Worm (Caenorhabditis elegans) whole organism, L1 larva: ENCODE data around the gene btb-20.

Experiments
- C04F5.9 ChIP-seq: sonication (generic microtip); optimal IDR thresholded peaks from 2 replicates; lab custom pipeline; 2016; ENCODE audit warnings: missing genetic modification characterization, missing compliant biosample characterization
- C16A3.4 ChIP-seq: fragments of 150-350 bp; optimal IDR thresholded peaks from 2 replicates; lab custom pipeline; 2014; ENCODE audit warnings: missing biosample characterization, missing genetic modification characterization
- C34B4.2 ChIP-seq: sonication (generic microtip); optimal IDR thresholded peaks from 2 replicates; lab custom pipeline; 2017; ENCODE audit warnings: mild to moderate bottlenecking, missing genetic modification characterization, missing compliant biosample characterization
- F16B12.6 ChIP-seq: fragments of 150-350 bp; optimal IDR thresholded peaks from 2 replicates; lab custom pipeline; 2014; ENCODE audit warnings: missing biosample characterization, missing genetic modification characterization
- Y116A8C.19 ChIP-seq: sonication (generic microtip); optimal IDR thresholded peaks from 2 replicates; lab custom pipeline; 2016; ENCODE audit warnings: missing compliant biosample characterization, missing genetic modification characterization, borderline replicate concordance
- aly-2 ChIP-seq: fragments of 150-350 bp; optimal IDR thresholded peaks from 2 replicates; lab custom pipeline; 2014; ENCODE audit warnings: missing biosample characterization, missing genetic modification characterization
- ama-1 ChIP-seq: fragments of 150-350 bp; optimal IDR thresholded peaks from 2 replicates; lab custom pipeline; 2014
- blmp-1 ChIP-seq: fragments of 150-350 bp; optimal IDR thresholded peaks from 2 replicates; lab custom pipeline; 2014; ENCODE audit warnings: missing biosample characterization, missing genetic modification characterization
- ceh-63 ChIP-seq: fragments of 200-800 bp; sonication (Bioruptor generic); optimal IDR thresholded peaks from 2 replicates; lab custom pipeline; 2018; ENCODE audit warnings: mild to moderate bottlenecking, missing genetic modification characterization, missing compliant biosample characterization
- ceh-8 ChIP-seq: fragments of 200-800 bp; sonication (Bioruptor generic); optimal IDR thresholded peaks from 2 replicates; lab custom pipeline; 2018; ENCODE audit warnings: mild to moderate bottlenecking, missing genetic modification characterization, moderate library complexity, missing compliant biosample characterization
- ceh-82 ChIP-seq, 3 experiments: fragments of 150-350 bp in 1 of 3; sonication (generic microtip) in 2 of 3; optimal IDR thresholded peaks; 2 replicates each; lab custom pipeline; 2014 to 2017; ENCODE audit warnings: missing biosample characterization in 3 of 3, missing genetic modification characterization in 3 of 3
- ceh-88 ChIP-seq: fragments of 200-800 bp; sonication (Bioruptor generic); IDR thresholded peaks from 2 replicates; pipeline ENCODE4 v1.3.6; 2022; ENCODE audit warnings: missing genetic modification characterization, missing compliant biosample characterization
- ceh-90 ChIP-seq: sonication (generic microtip); optimal IDR thresholded peaks from 2 replicates; lab custom pipeline; 2016; ENCODE audit warnings: missing genetic modification characterization, missing compliant biosample characterization
- ces-1 ChIP-seq: fragments of 150-350 bp; optimal IDR thresholded peaks from 2 replicates; lab custom pipeline; 2014; ENCODE audit warnings: missing biosample characterization, missing genetic modification reagents, missing genetic modification characterization
- dpl-1 ChIP-seq, 3 experiments: fragments of 150-350 bp in 2 of 3; sonication (generic microtip) in 1 of 3; optimal IDR thresholded peaks; 2 replicates each; lab custom pipeline; 2014 to 2017; ENCODE audit warnings: missing biosample characterization in 3 of 3, missing genetic modification characterization in 3 of 3, missing genetic modification reagents in 3 of 3
- efl-1 ChIP-seq, 4 experiments: fragments of 150-350 bp; optimal IDR thresholded peaks in 3 of 4; peaks in 1 of 4; 1 replicate in 1 of 4; 2 replicates in 3 of 4; lab custom pipeline; 2014; ENCODE audit warnings: missing biosample characterization in 2 of 4, missing genetic modification characterization in 2 of 4, missing genetic modification reagents in 2 of 4
- egl-13 ChIP-seq: sonication (generic microtip); optimal IDR thresholded peaks from 2 replicates; lab custom pipeline; 2016; ENCODE audit warnings: missing genotype, missing genetic modification reagents, missing genetic modification characterization, missing compliant biosample characterization
- elt-3 ChIP-seq, 6 experiments: fragments of 150-350 bp in 1 of 6; sonication (generic microtip); optimal IDR thresholded peaks; 2 replicates each; lab custom pipeline; 2017 to 2018; ENCODE audit warnings: missing biosample characterization in 6 of 6, missing genetic modification characterization in 6 of 6, inconsistent platforms in 1 of 6
- ets-5 ChIP-seq: fragments of 200-800 bp; sonication (Bioruptor generic); IDR thresholded peaks from 2 replicates; pipeline ENCODE4 v1.3.6; 2022; ENCODE audit warnings: missing genetic modification characterization, missing compliant biosample characterization
- fkh-10 ChIP-seq: sonication (generic microtip); optimal IDR thresholded peaks from 2 replicates; lab custom pipeline; 2017; ENCODE audit warnings: missing biosample characterization, missing genetic modification reagents, missing genetic modification characterization
- fkh-8 ChIP-seq: sonication (generic microtip); optimal IDR thresholded peaks from 2 replicates; lab custom pipeline; 2016; ENCODE audit warnings: mild to moderate bottlenecking, missing genetic modification characterization, missing compliant biosample characterization
- hlh-4 ChIP-seq: sonication (generic microtip); optimal IDR thresholded peaks from 2 replicates; lab custom pipeline; 2016; ENCODE audit warnings: mild to moderate bottlenecking, missing genetic modification characterization, missing compliant biosample characterization
- lin-13 ChIP-seq: fragments of 150-350 bp; optimal IDR thresholded peaks from 2 replicates; lab custom pipeline; 2014; ENCODE audit warnings: missing biosample characterization, missing genetic modification reagents, missing genetic modification characterization
- lin-14 ChIP-seq: fragments of 200-800 bp; sonication (Bioruptor generic); optimal IDR thresholded peaks from 2 replicates; lab custom pipeline; 2018; ENCODE audit warnings: mild to moderate bottlenecking, missing genetic modification characterization, moderate library complexity, missing compliant biosample characterization
- lin-35 ChIP-seq, 2 experiments: fragments of 150-350 bp; optimal IDR thresholded peaks; 2 replicates each; lab custom pipeline; 2014; ENCODE audit warnings: missing biosample characterization in 2 of 2, missing genetic modification characterization in 2 of 2, missing genetic modification reagents in 2 of 2
- lsy-2 ChIP-seq, 2 experiments: fragments of 150-350 bp; optimal IDR thresholded peaks; 2 replicates each; lab custom pipeline; 2014; ENCODE audit warnings: missing biosample characterization in 2 of 2, missing genetic modification characterization in 2 of 2
- mab-9 ChIP-seq: fragments of 200-800 bp; sonication (Bioruptor generic); IDR thresholded peaks from 2 replicates; pipeline ENCODE4 v1.3.6; 2022; ENCODE audit warnings: missing genetic modification reagents, missing genetic modification characterization, missing compliant biosample characterization
- mep-1 ChIP-seq: fragments of 150-350 bp; optimal IDR thresholded peaks from 2 replicates; lab custom pipeline; 2014; ENCODE audit warnings: missing biosample characterization, missing genetic modification characterization
- nhr-12 ChIP-seq: sonication (generic microtip); optimal IDR thresholded peaks from 2 replicates; lab custom pipeline; 2017; ENCODE audit warnings: missing biosample characterization, missing genetic modification characterization
- nhr-19 ChIP-seq: fragments of 200-800 bp; sonication (Bioruptor generic); conservative IDR thresholded peaks from 2 replicates; pipeline ENCODE4 v1.3.6; 2022; ENCODE audit warnings: missing genetic modification characterization, missing compliant biosample characterization
- nhr-20 ChIP-seq: sonication (generic microtip); optimal IDR thresholded peaks from 2 replicates; lab custom pipeline; 2016; ENCODE audit warnings: mild to moderate bottlenecking, missing genetic modification characterization, missing compliant biosample characterization
- nhr-237 ChIP-seq: fragments of 150-350 bp; optimal IDR thresholded peaks from 2 replicates; lab custom pipeline; 2014; ENCODE audit warnings: missing biosample characterization, missing genetic modification characterization
- nhr-85 ChIP-seq: sonication (generic microtip); peaks from one replicate; lab custom pipeline; 2016; ENCODE audit warnings: missing genetic modification characterization, inconsistent platforms, missing compliant biosample characterization
- nhr-90 ChIP-seq: sonication (generic microtip); optimal IDR thresholded peaks from 2 replicates; lab custom pipeline; 2016; ENCODE audit warnings: mild to moderate bottlenecking, missing genetic modification characterization, missing compliant biosample characterization; ENCODE audit not compliant: poor library complexity
- pag-3 ChIP-seq: sonication (generic microtip); optimal IDR thresholded peaks from 2 replicates; lab custom pipeline; 2017; ENCODE audit warnings: missing genetic modification characterization, mild to moderate bottlenecking, missing compliant biosample characterization, antibody characterized with exemption, borderline replicate concordance; ENCODE audit not compliant: insufficient read depth
- pax-3 ChIP-seq: fragments of 200-800 bp; sonication (Bioruptor generic); optimal IDR thresholded peaks from 2 replicates; lab custom pipeline; 2018; ENCODE audit warnings: mild to moderate bottlenecking, missing genetic modification characterization, moderate library complexity, missing compliant biosample characterization
- pqm-1 ChIP-seq: sonication (generic microtip); optimal IDR thresholded peaks from 3 replicates; lab custom pipeline; 2017; ENCODE audit warnings: missing biosample characterization, missing genetic modification characterization
- rnt-1 ChIP-seq: sonication (generic microtip); optimal IDR thresholded peaks from 2 replicates; lab custom pipeline; 2016; ENCODE audit warnings: mild to moderate bottlenecking, missing genetic modification characterization, moderate library complexity, missing compliant biosample characterization
- skn-1 ChIP-seq: fragments of 150-350 bp; optimal IDR thresholded peaks from 2 replicates; lab custom pipeline; 2014; ENCODE audit warnings: missing biosample characterization, missing genetic modification characterization
- snpc-4 ChIP-seq: fragments of 150-350 bp; optimal IDR thresholded peaks from 2 replicates; lab custom pipeline; 2014; ENCODE audit warnings: missing biosample characterization, missing genetic modification characterization
- snu-23 ChIP-seq: sonication (generic microtip); optimal IDR thresholded peaks from 2 replicates; lab custom pipeline; 2016; ENCODE audit warnings: missing genetic modification characterization, missing compliant biosample characterization
- sptf-1 ChIP-seq: fragments of 150-350 bp; optimal IDR thresholded peaks from 2 replicates; lab custom pipeline; 2014; ENCODE audit warnings: missing biosample characterization, missing genetic modification characterization
- sup-37 ChIP-seq: fragments of 200-800 bp; sonication (Bioruptor generic); optimal IDR thresholded peaks from 2 replicates; lab custom pipeline; 2018; ENCODE audit warnings: mild to moderate bottlenecking, missing genetic modification characterization, missing compliant biosample characterization
- swsn-7 ChIP-seq: sonication (generic microtip); optimal IDR thresholded peaks from 2 replicates; lab custom pipeline; 2016; ENCODE audit warnings: missing genetic modification characterization, missing compliant biosample characterization
- tlp-1 ChIP-seq: fragments of 150-350 bp; optimal IDR thresholded peaks from 2 replicates; lab custom pipeline; 2014; ENCODE audit warnings: missing biosample characterization, missing genetic modification characterization
- unc-30 ChIP-seq: sonication (generic microtip); optimal IDR thresholded peaks from 2 replicates; lab custom pipeline; 2017; ENCODE audit warnings: missing biosample characterization, missing genetic modification characterization
- unc-62 ChIP-seq: fragments of 150-350 bp; optimal IDR thresholded peaks from 2 replicates; lab custom pipeline; 2014; ENCODE audit warnings: missing biosample characterization, missing genetic modification reagents, missing genetic modification characterization
- unc-86 ChIP-seq: sonication (generic microtip); optimal IDR thresholded peaks from 2 replicates; lab custom pipeline; 2016; ENCODE audit warnings: missing genetic modification characterization, missing compliant biosample characterization
- unc-98 ChIP-seq: fragments of 200-800 bp; sonication (Bioruptor generic); IDR thresholded peaks from 2 replicates; pipeline ENCODE4 v1.3.6; 2022; ENCODE audit warnings: missing genetic modification characterization, missing compliant biosample characterization
- vab-15 ChIP-seq: sonication (generic microtip); optimal IDR thresholded peaks from 2 replicates; lab custom pipeline; 2017; ENCODE audit warnings: missing genotype, mild to moderate bottlenecking, missing genetic modification characterization, missing compliant biosample characterization
- zag-1 ChIP-seq: fragments of 150-350 bp; optimal IDR thresholded peaks from 2 replicates; lab custom pipeline; 2014; ENCODE audit warnings: missing biosample characterization, missing genetic modification characterization
- ztf-4 ChIP-seq: fragments of 150-350 bp; optimal IDR thresholded peaks from 2 replicates; lab custom pipeline; 2014; ENCODE audit warnings: missing biosample characterization, missing genetic modification characterization

btb-20 gene

DNA sequence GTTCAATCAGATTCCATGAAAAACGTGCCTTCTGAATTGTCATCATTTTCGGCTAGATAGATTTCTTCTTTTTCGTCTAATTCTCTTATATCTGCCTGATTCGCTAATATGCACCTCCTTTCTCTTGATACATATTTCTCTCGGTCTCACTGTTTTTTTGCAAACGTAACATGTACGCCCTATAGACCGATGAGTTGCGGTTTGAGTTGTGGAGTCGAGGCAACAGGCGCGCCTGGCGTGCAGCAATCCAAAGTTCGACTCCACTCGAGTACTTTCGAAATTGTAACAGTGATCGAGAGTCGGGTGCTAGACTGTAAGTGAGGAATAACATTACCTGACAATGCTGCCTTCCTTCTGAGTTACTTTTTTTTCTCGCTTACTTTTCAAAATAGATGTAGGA lies 26.5 kb downstream of the btb-20 start (continued):
- TF ChIP-seq tlp-1 (tag; lab: Kevin White, UChicago) (no peak), ztf-4 (tag; lab: Kevin White, UChicago) (peak; percentile 18), lsy-2 (tag; optimal IDR thresholded peaks at IDR 0.05; lab: Kevin White, UChicago) (peak; percentile 67 to 92), aly-2 (tag; lab: Kevin White, UChicago) (peak; percentile 66), pax-3 (tag; lab: Kevin White, UChicago) (peak; percentile 76), sptf-1 (tag; lab: Kevin White, UChicago) (no peak), ets-5 (GFP tag; lab: Robert Waterston, UW) (no peak), egl-13 (tag; lab: Kevin White, UChicago) (peak; percentile 40), nhr-90 (tag; lab: Kevin White, UChicago) (peak; percentile 94), fkh-8 (tag; lab: Kevin White, UChicago) (peak; percentile 39), lin-35 (GFP tag; optimal IDR thresholded peaks at IDR 0.05; lab: Kevin White, UChicago) (peak; percentile 56 to 85), C16A3.4 (tag; lab: Kevin White, UChicago) (peak; percentile 93), nhr-237 (tag; lab: Kevin White, UChicago) (peak; percentile 3), sup-37 (GFP tag; lab: Kevin White, UChicago) (no peak), unc-30 (tag; lab: Kevin White, UChicago) (no peak), unc-98 (GFP tag; lab: Robert Waterston, UW) (no peak), ceh-63 (no peak), pag-3 (tag; lab: Kevin White, UChicago) (no peak), dpl-1 (GFP tag; optimal IDR thresholded peaks at IDR 0.05; lab: Kevin White, UChicago) (peak; percentile 30 to 67 (median 58)), swsn-7 (tag; lab: Kevin White, UChicago) (peak; percentile 74), zag-1 (tag; lab: Kevin White, UChicago) (no peak), ceh-88 (GFP tag; lab: Robert Waterston, UW) (peak; percentile 54), ceh-90 (tag; lab: Kevin White, UChicago) (peak; percentile 53), snu-23 (GFP tag; lab: Kevin White, UChicago) (peak; percentile 88), rnt-1 (tag; lab: Kevin White, UChicago) (peak; percentile 90), blmp-1 (peak; percentile 76), pqm-1 (peak; percentile 7), mep-1 (tag; lab: Kevin White, UChicago) (peak; percentile 82), nhr-12 (no peak), mab-9 (GFP tag; lab: Robert Waterston, UW) (no peak), ces-1 (GFP tag; lab: Kevin White, UChicago) (no peak), ama-1 (no peak), vab-15 (tag; lab: Kevin White, UChicago) (peak; percentile 57), Y116A8C.19 (tag; lab: Kevin White, UChicago) (no peak), fkh-10 (GFP tag; lab: Kevin White, UChicago) (peak; percentile 8), F16B12.6 (tag; lab: Kevin White, UChicago) (peak; percentile 50), nhr-85 (tag; lab: Kevin White, UChicago) (peak; percentile 94), lin-13 (GFP tag; lab: Kevin White, UChicago) (peak; percentile 32), hlh-4 (tag; lab: Kevin White, UChicago) (no peak), C34B4.2 (tag; lab: Kevin White, UChicago) (no peak)

DNA sequence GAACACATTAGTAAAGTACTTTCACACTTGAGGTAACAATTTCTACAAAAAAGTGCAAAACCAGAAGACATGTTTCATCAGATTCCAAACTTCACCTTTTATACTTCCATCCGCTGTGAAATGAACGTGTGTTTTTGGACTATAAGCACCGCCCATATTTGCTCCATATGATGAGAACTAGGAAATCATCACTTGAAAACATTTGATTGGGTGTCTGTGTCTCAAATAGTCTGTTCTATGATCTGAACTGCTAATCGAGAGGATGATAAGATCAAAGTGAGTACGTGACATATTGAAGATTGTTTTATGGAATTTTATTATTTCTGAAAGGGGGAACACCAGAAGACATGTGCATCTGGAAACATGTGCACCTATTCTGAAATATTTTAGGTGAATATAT lies 28.0 kb downstream of the btb-20 start:
- TF ChIP-seq snu-23 (GFP tag; lab: Kevin White, UChicago) (peak; percentile 9), unc-86 (tag; lab: Kevin White, UChicago) (no peak), snpc-4 (tag; lab: Kevin White, UChicago) (no peak), efl-1 (optimal IDR thresholded peaks at IDR 0.05; lab: Kevin White, UChicago) (no peak), efl-1 (GFP tag; optimal IDR thresholded peaks at IDR 0.05 in 1 of 2; lab: Kevin White, UChicago) (peak in 1 of 2 experiments; percentile 27), unc-62 (GFP tag; lab: Kevin White, UChicago) (no peak), blmp-1 (peak; percentile 39), skn-1 (tag; lab: Kevin White, UChicago) (peak; percentile 44), lin-14 (GFP tag; lab: Kevin White, UChicago) (peak; percentile 34), nhr-90 (tag; lab: Kevin White, UChicago) (peak; percentile 12), unc-30 (tag; lab: Kevin White, UChicago) (no peak), tlp-1 (tag; lab: Kevin White, UChicago) (no peak), elt-3 (tag; optimal IDR thresholded peaks at IDR 0.05; lab: Kevin White, UChicago) (peak in 4 of 6 experiments; percentile 22 to 47 (median 31)), nhr-20 (tag; lab: Kevin White, UChicago) (peak; percentile 45), C04F5.9 (no peak), aly-2 (tag; lab: Kevin White, UChicago) (no peak), ceh-8 (GFP tag; lab: Kevin White, UChicago) (no peak), nhr-19 (GFP tag; lab: Robert Waterston, UW) (0 out of 2 replicates have a peak, but pooled peaks have one; percentile 14), ceh-82 (tag; optimal IDR thresholded peaks at IDR 0.05; lab: Kevin White, UChicago) (no peak), lin-35 (GFP tag; optimal IDR thresholded peaks at IDR 0.05; lab: Kevin White, UChicago) (no peak)
